Fruit fly (Drosophila melanogaster) whole organism, prepupa: ENCODE measurements around the gene CG15814.

Experiments
- Blimp-1 ChIP-seq: fragments of 200-800 bp; sonication (Bioruptor generic); optimal IDR thresholded peaks from 3 replicates; lab custom pipeline; 2017; ENCODE audit warnings: missing biosample characterization, missing genetic modification characterization, mild to moderate bottlenecking, moderate library complexity, missing genetic modification reagents
- CG11294 ChIP-seq: fragments of 200-800 bp; sonication (Bioruptor generic); IDR thresholded peaks from 2 replicates; pipeline ENCODE4 v1.3.6; 2022; ENCODE audit warnings: missing biosample characterization, missing genetic modification characterization
- CG11762 ChIP-seq: fragments of 200-800 bp; sonication (Bioruptor generic); optimal IDR thresholded peaks from 3 replicates; lab custom pipeline; 2016; ENCODE audit warnings: missing biosample characterization, missing genetic modification characterization; ENCODE audit not compliant: insufficient read depth
- CG11902 ChIP-seq: fragments of 200-800 bp; sonication (Bioruptor generic); optimal IDR thresholded peaks from 3 replicates; lab custom pipeline; 2016; ENCODE audit warnings: missing biosample characterization, missing genetic modification characterization
- CG15336 ChIP-seq: fragments of 200-800 bp; sonication (Bioruptor generic); IDR thresholded peaks from 2 replicates; pipeline ENCODE4 v1.3.6; 2022; ENCODE audit warnings: missing biosample characterization, missing genetic modification characterization
- CG1621 ChIP-seq: fragments of 200-800 bp; sonication (Bioruptor generic); optimal IDR thresholded peaks from 3 replicates; lab custom pipeline; 2018; ENCODE audit warnings: missing biosample characterization, mild to moderate bottlenecking, missing genetic modification characterization
- CG16779 ChIP-seq: fragments of 200-800 bp; sonication (Bioruptor generic); optimal IDR thresholded peaks from 3 replicates; lab custom pipeline; 2017; ENCODE audit warnings: missing biosample characterization, mild to moderate bottlenecking, missing genetic modification characterization
- CG3032 ChIP-seq: fragments of 200-800 bp; optimal IDR thresholded peaks from 2 replicates; lab custom pipeline; 2019; ENCODE audit warnings: missing biosample characterization, mild to moderate bottlenecking, missing genetic modification characterization, moderate library complexity
- CG32006 ChIP-seq: fragments of 200-800 bp; sonication (Bioruptor generic); optimal IDR thresholded peaks from 3 replicates; lab custom pipeline; 2017; ENCODE audit warnings: missing biosample characterization, mild to moderate bottlenecking, missing genetic modification characterization
- CG34406 ChIP-seq: fragments of 200-800 bp; sonication (Bioruptor generic); optimal IDR thresholded peaks from 3 replicates; lab custom pipeline; 2016; ENCODE audit warnings: missing biosample characterization, missing genetic modification characterization
- CG3919 ChIP-seq: fragments of 200-800 bp; sonication (Bioruptor generic); optimal IDR thresholded peaks from 3 replicates; lab custom pipeline; 2016; ENCODE audit warnings: missing biosample characterization, missing genetic modification characterization
- CG6792 ChIP-seq: fragments of 200-800 bp; sonication (Bioruptor generic); optimal IDR thresholded peaks from 3 replicates; lab custom pipeline; 2016; ENCODE audit warnings: missing biosample characterization, missing genetic modification characterization
- CG6808 ChIP-seq: fragments of 200-800 bp; sonication (Bioruptor generic); optimal IDR thresholded peaks from 3 replicates; lab custom pipeline; 2017; ENCODE audit warnings: missing biosample characterization, missing genetic modification characterization, mild to moderate bottlenecking, moderate library complexity, missing genetic modification reagents
- CG8319 ChIP-seq: fragments of 200-800 bp; sonication (Bioruptor generic); optimal IDR thresholded peaks from 3 replicates; lab custom pipeline; 2016; ENCODE audit warnings: missing biosample characterization, missing genetic modification characterization
- CG8632 ChIP-seq: fragments of 200-800 bp; sonication (Bioruptor generic); optimal IDR thresholded peaks from 3 replicates; lab custom pipeline; 2016; ENCODE audit warnings: missing biosample characterization, missing genetic modification characterization
- CG9139 ChIP-seq: fragments of 200-800 bp; sonication (Bioruptor generic); optimal IDR thresholded peaks from 3 replicates; lab custom pipeline; 2017; ENCODE audit warnings: missing biosample characterization, mild to moderate bottlenecking, missing genetic modification characterization
- Eip75B ChIP-seq: fragments of 200-800 bp; sonication (Bioruptor generic); optimal IDR thresholded peaks from 3 replicates; lab custom pipeline; 2016; ENCODE audit warnings: missing biosample characterization, missing genetic modification characterization
- Eip78C ChIP-seq: fragments of 200-800 bp; sonication (Bioruptor generic); peaks from one replicate; lab custom pipeline; 2016; ENCODE audit warnings: missing biosample characterization, missing genetic modification characterization
- Hr38 ChIP-seq: sonication (Bioruptor generic); optimal IDR thresholded peaks from 2 replicates; lab custom pipeline; 2016; ENCODE audit warnings: missing biosample characterization, missing genetic modification characterization
- Hr39 ChIP-seq: fragments of 200-800 bp; sonication (Bioruptor generic); optimal IDR thresholded peaks from 2 replicates; lab custom pipeline; 2016; ENCODE audit warnings: missing biosample characterization, missing genetic modification characterization
- Lpt ChIP-seq: fragments of 200-800 bp; sonication (Bioruptor generic); optimal IDR thresholded peaks from 3 replicates; lab custom pipeline; 2016; ENCODE audit warnings: missing biosample characterization, missing genetic modification characterization
- Met ChIP-seq: fragments of 200-800 bp; sonication (Bioruptor generic); optimal IDR thresholded peaks from 3 replicates; lab custom pipeline; 2016; ENCODE audit warnings: missing biosample characterization, missing genetic modification characterization
- OdsH ChIP-seq: fragments of 200-800 bp; sonication (Bioruptor generic); optimal IDR thresholded peaks from 3 replicates; lab custom pipeline; 2016; ENCODE audit warnings: missing biosample characterization, missing genetic modification characterization
- Smox ChIP-seq: fragments of 200-800 bp; sonication (Bioruptor generic); optimal IDR thresholded peaks from 3 replicates; lab custom pipeline; 2016; ENCODE audit warnings: missing biosample characterization, missing genetic modification characterization
- Sox102F ChIP-seq: fragments of 200-800 bp; sonication (Bioruptor generic); optimal IDR thresholded peaks from 2 replicates; lab custom pipeline; 2016; ENCODE audit warnings: missing biosample characterization, mild to moderate bottlenecking, missing genetic modification characterization
- Sox14 ChIP-seq: fragments of 200-800 bp; sonication (Bioruptor generic); optimal IDR thresholded peaks from 3 replicates; lab custom pipeline; 2016; ENCODE audit warnings: missing biosample characterization, missing genetic modification characterization
- Sox15 ChIP-seq: fragments of 200-800 bp; sonication (Bioruptor generic); optimal IDR thresholded peaks from 3 replicates; lab custom pipeline; 2016; ENCODE audit warnings: missing biosample characterization, missing genetic modification characterization
- achi ChIP-seq: fragments of 200-800 bp; sonication (Bioruptor generic); optimal IDR thresholded peaks from 3 replicates; lab custom pipeline; 2016; ENCODE audit warnings: missing biosample characterization, missing genetic modification characterization
- cyc ChIP-seq: fragments of 200-800 bp; sonication (Bioruptor generic); optimal IDR thresholded peaks from 3 replicates; lab custom pipeline; 2016; ENCODE audit warnings: missing biosample characterization, missing genetic modification characterization
- dac ChIP-seq: fragments of 200-800 bp; sonication (Bioruptor generic); optimal IDR thresholded peaks from 2 replicates; lab custom pipeline; 2017; ENCODE audit warnings: missing biosample characterization, mild to moderate bottlenecking, missing genetic modification characterization
- esn ChIP-seq: fragments of 200-800 bp; sonication (Bioruptor generic); optimal IDR thresholded peaks from 2 replicates; lab custom pipeline; 2016; ENCODE audit warnings: missing biosample characterization, mild to moderate bottlenecking, missing genetic modification characterization, moderate library complexity
- fd59A ChIP-seq: fragments of 200-800 bp; sonication (Bioruptor generic); optimal IDR thresholded peaks from 2 replicates; lab custom pipeline; 2017; ENCODE audit warnings: missing biosample characterization, mild to moderate bottlenecking, missing genetic modification characterization, missing genetic modification reagents
- fd85E ChIP-seq: fragments of 200-800 bp; sonication (Bioruptor generic); optimal IDR thresholded peaks from 3 replicates; lab custom pipeline; 2016; ENCODE audit warnings: missing biosample characterization, missing genetic modification characterization
- lz ChIP-seq: fragments of 200-800 bp; sonication (Bioruptor generic); optimal IDR thresholded peaks from 3 replicates; lab custom pipeline; 2016; ENCODE audit warnings: missing biosample characterization, missing genetic modification characterization
- pdm3 ChIP-seq: fragments of 200-800 bp; sonication (Bioruptor generic); optimal IDR thresholded peaks from 3 replicates; lab custom pipeline; 2016; ENCODE audit warnings: missing biosample characterization, missing genetic modification characterization
- salr ChIP-seq, 2 experiments: fragments of 200-800 bp; sonication (Bioruptor generic); optimal IDR thresholded peaks; 3 replicates each; lab custom pipeline; 2016 to 2018; ENCODE audit warnings: missing biosample characterization in 2 of 2, missing genetic modification characterization in 2 of 2, mild to moderate bottlenecking in 1 of 2
- spab ChIP-seq: fragments of 200-800 bp; sonication (Bioruptor generic); optimal IDR thresholded peaks from 2 replicates; lab custom pipeline; 2017; ENCODE audit warnings: missing biosample characterization, mild to moderate bottlenecking, missing genetic modification characterization, missing genetic modification reagents
- ss ChIP-seq, 2 experiments: fragments of 200-800 bp; sonication (Bioruptor generic); optimal IDR thresholded peaks; 2 replicates in 1 of 2; 3 replicates in 1 of 2; lab custom pipeline; 2017 to 2018; ENCODE audit warnings: mild to moderate bottlenecking in 2 of 2, missing biosample characterization in 2 of 2, missing genetic modification characterization in 2 of 2, moderate library complexity in 1 of 2
- svp ChIP-seq: fragments of 200-800 bp; sonication (Bioruptor generic); peaks from one replicate; lab custom pipeline; 2016; ENCODE audit warnings: missing biosample characterization, missing genetic modification characterization
- topi ChIP-seq: fragments of 200-800 bp; sonication (Bioruptor generic); optimal IDR thresholded peaks from 3 replicates; lab custom pipeline; 2016; ENCODE audit warnings: missing biosample characterization, missing genetic modification characterization

Gene CG15814

DNA sequence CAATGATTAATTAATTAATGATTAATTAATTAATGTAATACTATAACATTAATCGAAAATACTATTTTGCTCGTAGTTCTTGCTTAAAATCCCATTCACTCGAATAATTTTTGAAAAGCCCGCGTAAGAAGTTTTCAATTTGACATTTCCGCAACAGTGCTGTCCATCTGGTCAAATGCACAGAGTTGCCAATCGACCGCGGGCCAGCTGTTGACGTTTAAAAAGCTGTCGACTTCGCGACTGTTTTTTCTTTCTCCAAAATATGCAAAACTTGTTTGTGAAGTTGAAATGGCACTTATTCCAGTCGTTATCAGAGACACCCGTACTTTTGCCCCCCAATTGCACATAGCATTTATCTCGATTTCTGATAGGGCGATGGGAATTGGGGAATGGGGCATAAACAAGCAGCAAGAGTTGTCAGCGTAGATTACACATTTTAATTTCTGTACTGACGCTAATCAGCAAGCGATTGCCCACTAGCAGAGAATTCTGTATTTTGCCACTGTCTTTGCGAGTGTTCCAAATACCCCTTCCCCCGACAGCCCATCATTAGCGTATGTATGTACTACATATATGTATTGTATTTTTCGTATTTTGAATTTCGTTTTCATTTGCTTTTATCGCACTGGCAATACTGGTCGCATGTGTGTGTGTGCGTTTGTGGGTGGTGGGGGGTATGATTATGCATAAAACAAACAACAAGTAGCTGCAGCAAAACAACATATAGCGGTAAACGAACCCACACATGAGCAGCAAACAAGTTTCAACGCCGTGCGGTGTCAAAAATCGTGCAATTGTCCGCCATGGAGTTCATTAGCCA is 6.5 kb upstream of the CG15814 start, which contains the start of gene Srx (continued):
- TF ChIP-seq CG9139 (GFP tag; lab: Kevin White, UChicago) (no peak), Lpt (GFP tag; lab: Kevin White, UChicago) (no peak), Sox102F (GFP tag; lab: Kevin White, UChicago) (no peak), CG34406 (GFP tag; lab: Kevin White, UChicago) (no peak), fd85E (no peak), pdm3 (no peak), lz (GFP tag; lab: Kevin White, UChicago) (no peak), Blimp-1 (GFP tag; lab: Kevin White, UChicago) (peak; percentile 76), CG32006 (GFP tag; lab: Kevin White, UChicago) (no peak), CG6792 (GFP tag; lab: Kevin White, UChicago) (no peak), CG11902 (no peak), CG8319 (GFP tag; lab: Kevin White, UChicago) (no peak), CG6808 (GFP tag; lab: Kevin White, UChicago) (peak; percentile 60), CG15336 (GFP tag; lab: Robert Waterston, UW) (peak; percentile 50), CG11294 (GFP tag; lab: Robert Waterston, UW) (no peak), esn (GFP tag; lab: Kevin White, UChicago) (peak; percentile 50), achi (GFP tag; lab: Kevin White, UChicago) (peak; percentile 99), CG8632 (GFP tag; lab: Kevin White, UChicago) (peak; percentile 39), dac (GFP tag; lab: Kevin White, UChicago) (peak; percentile 7), svp (GFP tag; lab: Kevin White, UChicago) (no peak), Sox15 (peak; percentile 30), CG1621 (tag; lab: Kevin White, UChicago) (no peak), Hr39 (GFP tag; lab: Kevin White, UChicago) (peak; percentile 35), topi (GFP tag; lab: Kevin White, UChicago) (peak; percentile 21), Eip78C (GFP tag; lab: Kevin White, UChicago) (peak; percentile 65), OdsH (GFP tag; lab: Kevin White, UChicago) (no peak), Sox14 (peak; percentile 23), CG11762 (GFP tag; lab: Kevin White, UChicago) (no peak), Met (GFP tag; lab: Kevin White, UChicago) (no peak), cyc (GFP tag; lab: Kevin White, UChicago) (no peak), CG3919 (GFP tag; lab: Kevin White, UChicago) (no peak), spab (GFP tag; lab: Kevin White, UChicago) (no peak), CG3032 (peak; percentile 19)

DNA sequence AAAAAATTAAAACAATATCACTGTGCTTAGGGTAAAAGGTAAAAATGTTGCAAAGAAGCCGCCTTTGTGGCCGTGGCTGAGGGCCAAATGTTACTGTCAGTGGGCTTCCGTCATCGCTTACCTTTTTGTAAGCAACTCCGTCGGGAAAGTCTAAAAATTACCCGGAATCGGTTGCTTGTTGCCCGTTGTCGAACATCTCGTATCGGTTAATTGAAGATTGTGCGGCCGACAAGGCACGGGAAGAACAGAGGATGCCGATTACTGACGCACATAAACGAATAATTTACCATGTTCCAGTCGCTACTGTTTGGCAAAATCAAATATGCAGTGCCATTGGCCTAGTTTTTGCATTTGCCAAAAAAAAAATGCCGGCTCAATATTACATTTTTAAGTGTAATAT is 5.9 kb upstream of the CG15814 start, which contains the start of gene Mco4:
Gene Mco4, minus strand, starts transcription at position 101 of the 400 bp plus-strand sequence.
- TF ChIP-seq CG6792 (GFP tag; lab: Kevin White, UChicago): no peak
- TF ChIP-seq Sox102F (GFP tag; lab: Kevin White, UChicago): no peak
- no peak for TF ChIP-seq CG11762 (GFP tag; lab: Kevin White, UChicago)
- TF ChIP-seq CG11294 (GFP tag; lab: Robert Waterston, UW): no peak
- no peak for TF ChIP-seq Smox (GFP tag; lab: Kevin White, UChicago)
- TF ChIP-seq CG16779: no peak
- no peak for TF ChIP-seq CG8632 (GFP tag; lab: Kevin White, UChicago)
- no peak for TF ChIP-seq fd59A (GFP tag; lab: Kevin White, UChicago)
- TF ChIP-seq svp (GFP tag; lab: Kevin White, UChicago): no peak
- TF ChIP-seq Eip75B (GFP tag; lab: Kevin White, UChicago): no peak
- TF ChIP-seq CG34406 (GFP tag; lab: Kevin White, UChicago): no peak
- TF ChIP-seq topi (GFP tag; lab: Kevin White, UChicago): no peak
- no peak for TF ChIP-seq Hr38 (GFP tag; lab: Kevin White, UChicago)
- no peak for TF ChIP-seq CG32006 (GFP tag; lab: Kevin White, UChicago)
- no peak for TF ChIP-seq salr (GFP tag; optimal IDR thresholded peaks at IDR 0.05; lab: Kevin White, UChicago)
- no peak for TF ChIP-seq CG3919 (GFP tag; lab: Kevin White, UChicago)
- no peak for TF ChIP-seq CG15336 (GFP tag; lab: Robert Waterston, UW)
- TF ChIP-seq ss (GFP tag; optimal IDR thresholded peaks at IDR 0.05; lab: Kevin White, UChicago): no peak
